Fruit fly (Drosophila melanogaster) whole organism, wandering third instar larva: ENCODE measurements around the gene caz.

ENCODE experiments used
- CG32264 ChIP-seq: fragments of 200-800 bp; sonication (Bioruptor generic); optimal IDR thresholded peaks from 2 replicates; lab custom pipeline; 2016; ENCODE audit warnings: missing biosample characterization, missing genetic modification characterization
- CG9705 ChIP-seq: fragments of 200-800 bp; sonication (Bioruptor generic); optimal IDR thresholded peaks from 2 replicates; lab custom pipeline; 2018; ENCODE audit warnings: missing biosample characterization, mild to moderate bottlenecking, missing genetic modification characterization
- CrebA ChIP-seq: fragments of 200-800 bp; sonication (Bioruptor generic); optimal IDR thresholded peaks from 2 replicates; lab custom pipeline; 2016; ENCODE audit warnings: missing biosample characterization, mild to moderate bottlenecking, missing genetic modification characterization, borderline replicate concordance
- Dfd ChIP-seq: fragments of >200 bp; optimal IDR thresholded peaks from 2 replicates; lab custom pipeline; 2017; ENCODE audit warnings: missing biosample characterization, missing genetic modification characterization
- Dif ChIP-seq: fragments of 200-275, 200-300 bp; sonication (Bioruptor generic); optimal IDR thresholded peaks from 2 replicates; lab custom pipeline; 2018; ENCODE audit warnings: missing biosample characterization, missing genetic modification characterization; ENCODE audit not compliant: partially characterized antibody
- GATAd ChIP-seq: sonication (Bioruptor generic); optimal IDR thresholded peaks from 2 replicates; lab custom pipeline; 2016; ENCODE audit warnings: missing biosample characterization, missing genetic modification characterization
- HLH106 ChIP-seq: fragments of 200-800 bp; optimal IDR thresholded peaks from 3 replicates; lab custom pipeline; 2019; ENCODE audit warnings: missing biosample characterization, mild to moderate bottlenecking, missing genetic modification characterization, moderate library complexity
- Hnf4 ChIP-seq: fragments of 200-800 bp; sonication (Bioruptor generic); optimal IDR thresholded peaks from 2 replicates; lab custom pipeline; 2016; ENCODE audit warnings: missing biosample characterization, mild to moderate bottlenecking, missing genetic modification characterization
- Hr78 ChIP-seq: fragments of >200 bp; optimal IDR thresholded peaks from 2 replicates; lab custom pipeline; 2017; ENCODE audit warnings: missing biosample characterization, missing genetic modification characterization
- Hr83 ChIP-seq: fragments of 200-300 bp; sonication (Bioruptor generic); optimal IDR thresholded peaks from 2 replicates; lab custom pipeline; 2016; ENCODE audit warnings: missing biosample characterization, mild to moderate bottlenecking, missing genetic modification characterization, moderate library complexity; ENCODE audit not compliant: poor library complexity, severe bottlenecking
- Jra ChIP-seq: sonication (Bioruptor generic); optimal IDR thresholded peaks from 2 replicates; lab custom pipeline; 2016; ENCODE audit warnings: missing biosample characterization, missing genetic modification characterization
- Myc ChIP-seq: fragments of >200 bp; optimal IDR thresholded peaks from 2 replicates; lab custom pipeline; 2017
- N ChIP-seq: fragments of >200 bp; optimal IDR thresholded peaks from 2 replicates; lab custom pipeline; 2018; ENCODE audit warnings: missing biosample characterization, missing external identifiers, missing genetic modification characterization
- OdsH ChIP-seq: fragments of 200-800 bp; sonication (Bioruptor generic); optimal IDR thresholded peaks from 2 replicates; lab custom pipeline; 2016; ENCODE audit warnings: missing biosample characterization, mild to moderate bottlenecking, missing genetic modification characterization
- Rel ChIP-seq, 2 experiments: fragments of 200-800 bp; sonication (Bioruptor generic) in 1 of 2; optimal IDR thresholded peaks; 2 replicates in 1 of 2; 3 replicates in 1 of 2; lab custom pipeline; 2016 to 2019; ENCODE audit warnings: mild to moderate bottlenecking in 2 of 2, missing biosample characterization in 2 of 2, missing genetic modification characterization in 2 of 2, moderate library complexity in 1 of 2
- Sp1 ChIP-seq: fragments of 200-800 bp; sonication (Bioruptor generic); optimal IDR thresholded peaks from 3 replicates; lab custom pipeline; 2019; ENCODE audit warnings: missing biosample characterization, mild to moderate bottlenecking, missing genetic modification characterization, moderate library complexity
- Vsx2 ChIP-seq: fragments of 200-300, 225-300 bp; sonication (Bioruptor generic); optimal IDR thresholded peaks from 2 replicates; lab custom pipeline; 2018; ENCODE audit warnings: missing biosample characterization, missing genetic modification characterization; ENCODE audit not compliant: partially characterized antibody
- br ChIP-seq: fragments of 200-800 bp; sonication (Bioruptor generic); optimal IDR thresholded peaks from 2 replicates; lab custom pipeline; 2016; ENCODE audit warnings: missing biosample characterization, missing genetic modification characterization
- dl ChIP-seq, 2 experiments: fragments of 175-275, 200-275 bp in 1 of 2; fragments of 200-275 bp in 1 of 2; sonication (Bioruptor generic); optimal IDR thresholded peaks; lab custom pipeline; 2018; ENCODE audit warnings: mild to moderate bottlenecking in 2 of 2, missing biosample characterization in 2 of 2, missing genetic modification characterization in 2 of 2, moderate library complexity in 2 of 2; ENCODE audit not compliant: partially characterized antibody in 2 of 2, insufficient read depth in 1 of 2
- dmrt93B ChIP-seq: fragments of 200-800 bp; sonication (Bioruptor generic); optimal IDR thresholded peaks from 2 replicates; lab custom pipeline; 2018; ENCODE audit warnings: missing biosample characterization, mild to moderate bottlenecking, missing genetic modification characterization
- dsf ChIP-seq: sonication (Bioruptor generic); optimal IDR thresholded peaks from 2 replicates; lab custom pipeline; 2016; ENCODE audit warnings: missing biosample characterization, missing genetic modification characterization, borderline replicate concordance
- ey ChIP-seq: fragments of 200-800 bp; sonication (Bioruptor generic); optimal IDR thresholded peaks from 2 replicates; lab custom pipeline; 2016; ENCODE audit warnings: missing biosample characterization, missing genetic modification characterization
- foxo ChIP-seq, 2 experiments: fragments of 200-800 bp; sonication (Bioruptor generic); optimal IDR thresholded peaks; 2 replicates in 1 of 2; 3 replicates in 1 of 2; lab custom pipeline; 2016 to 2017; ENCODE audit warnings: missing biosample characterization in 2 of 2, missing genetic modification characterization in 2 of 2
- fru ChIP-seq: fragments of 200-800 bp; sonication (Bioruptor generic); optimal IDR thresholded peaks from 3 replicates; lab custom pipeline; 2016; ENCODE audit warnings: missing biosample characterization, mild to moderate bottlenecking, missing genetic modification characterization
- h ChIP-seq: fragments of 200-800 bp; sonication (Bioruptor generic); optimal IDR thresholded peaks from 3 replicates; lab custom pipeline; 2016; ENCODE audit warnings: missing biosample characterization, mild to moderate bottlenecking, missing genetic modification characterization
- jim ChIP-seq: fragments of 175-275, 200-325 bp; sonication (Bioruptor generic); optimal IDR thresholded peaks from 2 replicates; lab custom pipeline; 2016; ENCODE audit warnings: missing biosample characterization, mild to moderate bottlenecking, missing genetic modification characterization
- lola ChIP-seq: fragments of >200 bp; optimal IDR thresholded peaks from 2 replicates; lab custom pipeline; 2017; ENCODE audit warnings: missing biosample characterization, missing genetic modification characterization
- pan ChIP-seq: fragments of >200 bp; optimal IDR thresholded peaks from 2 replicates; lab custom pipeline; 2017
- psq ChIP-seq: fragments of 200-800 bp; sonication (Bioruptor generic); optimal IDR thresholded peaks from 3 replicates; lab custom pipeline; 2017; ENCODE audit warnings: missing biosample characterization, mild to moderate bottlenecking, missing genetic modification characterization, moderate library complexity
- rgr ChIP-seq: fragments of 200-800 bp; sonication (Bioruptor generic); optimal IDR thresholded peaks from 3 replicates; lab custom pipeline; 2016; ENCODE audit warnings: missing biosample characterization, mild to moderate bottlenecking, missing genetic modification characterization
- sage ChIP-seq: fragments of 200-800 bp; sonication (Bioruptor generic); optimal IDR thresholded peaks from 2 replicates; lab custom pipeline; 2016; ENCODE audit warnings: missing biosample characterization, mild to moderate bottlenecking, missing genetic modification characterization
- tai ChIP-seq: sonication (Bioruptor generic); optimal IDR thresholded peaks from 2 replicates; lab custom pipeline; 2016; ENCODE audit warnings: missing biosample characterization, missing genetic modification characterization
- usp ChIP-seq: fragments of >200 bp; optimal IDR thresholded peaks from 2 replicates; lab custom pipeline; 2017; ENCODE audit warnings: missing biosample characterization, missing genetic modification characterization
- woc ChIP-seq: sonication (Bioruptor generic); optimal IDR thresholded peaks from 2 replicates; lab custom pipeline; 2016; ENCODE audit warnings: missing biosample characterization, mild to moderate bottlenecking, missing genetic modification characterization

caz gene

dm6 chrX:16286083-16286666 is 2.4 kb upstream of the caz start, which contains the start of gene UQCR-14 (continued):
- TF ChIP-seq woc (GFP tag; lab: Kevin White, UChicago) (peak; percentile 27), tai (GFP tag; lab: Kevin White, UChicago) (peak; percentile 59), h (GFP tag; lab: Kevin White, UChicago) (peak; percentile 53), lola (GFP tag; lab: Kevin White, UChicago) (no peak), CG9705 (no peak), Dfd (GFP tag; lab: Kevin White, UChicago) (no peak), sage (GFP tag; lab: Kevin White, UChicago) (no peak)

dm6 chrX:16288999-16289398 is 389 bp downstream of the caz start:
- TF ChIP-seq psq (no peak), CrebA (GFP tag; lab: Kevin White, UChicago) (no peak), CG32264 (GFP tag; lab: Kevin White, UChicago) (no peak), Dif (no peak), Dfd (GFP tag; lab: Kevin White, UChicago) (no peak), jim (GFP tag; lab: Kevin White, UChicago) (no peak), Hnf4 (GFP tag; lab: Kevin White, UChicago) (no peak), Jra (no peak), Rel (GFP tag; optimal IDR thresholded peaks at IDR 0.05; lab: Kevin White, UChicago) (no peak), Rel (tag; optimal IDR thresholded peaks at IDR 0.05; lab: Kevin White, UChicago) (no peak), dl (GFP tag; optimal IDR thresholded peaks at IDR 0.05; lab: Kevin White, UChicago; ENCODE audit: insufficient read depth in 1 of 2, partially characterized antibody in 2 of 2) (no peak), Hr83 (GFP tag; lab: Kevin White, UChicago) (no peak), ey (no peak), OdsH (no peak), dmrt93B (no peak), fru (GFP tag; lab: Kevin White, UChicago) (no peak)
- TF ChIP-seq, all 38 proteins: peak for 0

- TF ChIP-seq Myc (lab: Kevin White, UChicago) (no peak), Rel (GFP tag; optimal IDR thresholded peaks at IDR 0.05; lab: Kevin White, UChicago) (no peak), Rel (tag; optimal IDR thresholded peaks at IDR 0.05; lab: Kevin White, UChicago) (peak; percentile 56)
Observed at dm6 chrX:16292646-16293045, 4.0 kb downstream of the caz start.

dm6 chrX:16296423-16297292 is 8.0 kb downstream of the caz start, which contains the start of gene CG3632:
TSS of gene CG3632 (plus strand) at chrX:16296671.
- no peak for TF ChIP-seq Rel (GFP tag; optimal IDR thresholded peaks at IDR 0.05; lab: Kevin White, UChicago)
- TF ChIP-seq Rel (tag; optimal IDR thresholded peaks at IDR 0.05; lab: Kevin White, UChicago) = peak; percentile 42
- TF ChIP-seq OdsH = peak; percentile 4
- TF ChIP-seq Myc (lab: Kevin White, UChicago) = peak; percentile 25
- TF ChIP-seq Hr83 (GFP tag; lab: Kevin White, UChicago) = peak; percentile 93
- TF ChIP-seq GATAd (GFP tag; lab: Kevin White, UChicago) = peak; percentile 36
- TF ChIP-seq Dfd (GFP tag; lab: Kevin White, UChicago) = no peak
- peak; percentile 44 for TF ChIP-seq lola (GFP tag; lab: Kevin White, UChicago)
- peak; percentile 41 for TF ChIP-seq Sp1 (GFP tag; lab: Kevin White, UChicago)
- TF ChIP-seq Hr78 = no peak
- no peak for TF ChIP-seq usp (GFP tag; lab: Kevin White, UChicago)
- TF ChIP-seq HLH106 (tag; lab: Kevin White, UChicago) = peak; percentile 45
- no peak for TF ChIP-seq dl (GFP tag; optimal IDR thresholded peaks at IDR 0.05; lab: Kevin White, UChicago; ENCODE audit: insufficient read depth in 1 of 2, partially characterized antibody in 2 of 2)
- peak; percentile 36 for TF ChIP-seq CG9705
- TF ChIP-seq CG32264 (GFP tag; lab: Kevin White, UChicago) = peak; percentile 0
- TF ChIP-seq tai (GFP tag; lab: Kevin White, UChicago) = no peak
- TF ChIP-seq N (GFP tag; lab: Kevin White, UChicago) = no peak
- TF ChIP-seq woc (GFP tag; lab: Kevin White, UChicago) = no peak
- peak; percentile 27 for TF ChIP-seq dsf (GFP tag; lab: Kevin White, UChicago)
- TF ChIP-seq h (GFP tag; lab: Kevin White, UChicago) = peak; percentile 66
- peak; percentile 33 for TF ChIP-seq psq
- TF ChIP-seq pan = no peak
- peak; percentile 29 for TF ChIP-seq ey
- peak in 1 of 2 experiments; percentile 76 for TF ChIP-seq foxo (GFP tag; optimal IDR thresholded peaks at IDR 0.05; lab: Kevin White, UChicago)
- TF ChIP-seq Vsx2 (GFP tag; lab: Kevin White, UChicago) = no peak
- TF ChIP-seq Dif = no peak
- peak; percentile 57 for TF ChIP-seq rgr (GFP tag; lab: Kevin White, UChicago)
- no peak for TF ChIP-seq sage (GFP tag; lab: Kevin White, UChicago)
- TF ChIP-seq br (GFP tag; lab: Kevin White, UChicago) = peak; percentile 41
- peak; percentile 79 for TF ChIP-seq Hnf4 (GFP tag; lab: Kevin White, UChicago)
- TF ChIP-seq dmrt93B = no peak
- TF ChIP-seq jim (GFP tag; lab: Kevin White, UChicago) = peak; percentile 17
- peak; percentile 79 for TF ChIP-seq Jra
